Worm (Caenorhabditis elegans) whole organism, L3 larva: ENCODE data around the gene dhs-20.

Source experiments
- ZK546.5 ChIP-seq: sonication (generic microtip); optimal IDR thresholded peaks from 2 replicates; lab custom pipeline; 2017; ENCODE audit warnings: missing biosample characterization, missing genetic modification characterization
- ceh-82 ChIP-seq: fragments of 150-350 bp; optimal IDR thresholded peaks from 2 replicates; lab custom pipeline; 2014; ENCODE audit warnings: missing biosample characterization, missing genetic modification characterization
- daf-12 ChIP-seq: fragments of 150-350 bp; optimal IDR thresholded peaks from 2 replicates; lab custom pipeline; 2014; ENCODE audit warnings: missing biosample characterization, missing genetic modification reagents, missing genetic modification characterization
- elt-1 ChIP-seq: fragments of 150-350 bp; optimal IDR thresholded peaks from 2 replicates; lab custom pipeline; 2014; ENCODE audit warnings: missing biosample characterization, missing genetic modification characterization
- elt-2 ChIP-seq: sonication (generic microtip); optimal IDR thresholded peaks from 2 replicates; lab custom pipeline; 2016; ENCODE audit warnings: missing genetic modification reagents, mild to moderate bottlenecking, missing genetic modification characterization, missing compliant biosample characterization
- elt-3 ChIP-seq, 3 experiments: fragments of 150-350 bp in 1 of 3; sonication (generic microtip) in 2 of 3; optimal IDR thresholded peaks; 2 replicates in 2 of 3; 4 replicates in 1 of 3; lab custom pipeline; 2014 to 2017; ENCODE audit warnings: missing biosample characterization in 3 of 3, missing genetic modification characterization in 3 of 3
- eor-1 ChIP-seq, 2 experiments: fragments of 150-350 bp; optimal IDR thresholded peaks; 2 replicates each; lab custom pipeline; 2014 to 2018; ENCODE audit warnings: missing biosample characterization in 2 of 2, missing genetic modification characterization in 2 of 2
- hmg-11 ChIP-seq: sonication (generic microtip); optimal IDR thresholded peaks from 2 replicates; lab custom pipeline; 2016; ENCODE audit warnings: missing genetic modification characterization, missing compliant biosample characterization
- jun-1 ChIP-seq: fragments of 150-350 bp; optimal IDR thresholded peaks from 2 replicates; lab custom pipeline; 2014; ENCODE audit warnings: missing biosample characterization, missing genetic modification reagents, missing genetic modification characterization
- lin-15B ChIP-seq: fragments of 150-350 bp; optimal IDR thresholded peaks from 2 replicates; lab custom pipeline; 2014; ENCODE audit warnings: missing biosample characterization, missing genetic modification characterization
- lin-39 ChIP-seq: fragments of 150-350 bp; optimal IDR thresholded peaks from 2 replicates; lab custom pipeline; 2018; ENCODE audit warnings: missing biosample characterization, missing genetic modification reagents, missing genetic modification characterization
- mdl-1 ChIP-seq: fragments of 150-350 bp; optimal IDR thresholded peaks from 2 replicates; lab custom pipeline; 2014; ENCODE audit warnings: missing biosample characterization, missing genetic modification characterization
- mml-1 ChIP-seq: fragments of 150-350 bp; sonication (generic microtip); optimal IDR thresholded peaks from 3 replicates; lab custom pipeline; 2014; ENCODE audit warnings: missing biosample characterization, missing genetic modification characterization
- nhr-23 ChIP-seq: fragments of 150-350 bp; optimal IDR thresholded peaks from 2 replicates; lab custom pipeline; 2014; ENCODE audit warnings: missing biosample characterization, missing genetic modification reagents, missing genetic modification characterization
- nhr-237 ChIP-seq: fragments of 150-350 bp; optimal IDR thresholded peaks from 2 replicates; lab custom pipeline; 2014; ENCODE audit warnings: missing biosample characterization, missing genetic modification characterization
- nhr-25 ChIP-seq: sonication (generic microtip); optimal IDR thresholded peaks from 2 replicates; lab custom pipeline; 2017; ENCODE audit warnings: missing biosample characterization, missing genetic modification characterization
- nhr-28 ChIP-seq: fragments of 150-350 bp; optimal IDR thresholded peaks from 2 replicates; lab custom pipeline; 2014; ENCODE audit warnings: missing biosample characterization, missing genetic modification characterization
- pha-4 ChIP-seq: fragments of 150-350 bp; optimal IDR thresholded peaks from 2 replicates; lab custom pipeline; 2014; ENCODE audit warnings: missing biosample characterization, missing genetic modification reagents, missing genetic modification characterization
- pqm-1 ChIP-seq: fragments of 150-350 bp; optimal IDR thresholded peaks from 2 replicates; lab custom pipeline; 2017; ENCODE audit warnings: missing biosample characterization, missing genetic modification characterization, inconsistent platforms
- sea-2 ChIP-seq: fragments of 150-350 bp; sonication (generic microtip); optimal IDR thresholded peaks from 4 replicates; lab custom pipeline; 2014; ENCODE audit warnings: missing biosample characterization, missing genetic modification reagents, missing genetic modification characterization
- skn-1 ChIP-seq: fragments of 150-350 bp; optimal IDR thresholded peaks from 2 replicates; lab custom pipeline; 2014; ENCODE audit warnings: missing biosample characterization, missing genetic modification characterization
- snpc-4 ChIP-seq: fragments of 150-350 bp; optimal IDR thresholded peaks from 2 replicates; lab custom pipeline; 2014; ENCODE audit warnings: missing biosample characterization, missing genetic modification characterization
- unc-39 ChIP-seq: sonication (generic microtip); optimal IDR thresholded peaks from 4 replicates; lab custom pipeline; 2017; ENCODE audit warnings: missing biosample characterization, missing genetic modification characterization
- unc-62 ChIP-seq: fragments of 150-350 bp; sonication (generic microtip); optimal IDR thresholded peaks from 4 replicates; lab custom pipeline; 2014; ENCODE audit warnings: missing biosample characterization, missing genetic modification reagents, missing genetic modification characterization
- zag-1 ChIP-seq: fragments of 150-350 bp; optimal IDR thresholded peaks from 2 replicates; lab custom pipeline; 2014; ENCODE audit warnings: missing biosample characterization, missing genetic modification characterization
- ztf-11 ChIP-seq: fragments of 150-350 bp; optimal IDR thresholded peaks from 2 replicates; lab custom pipeline; 2014; ENCODE audit warnings: missing biosample characterization, missing genetic modification characterization

Gene dhs-20

ce11 chrV:11570169-11570651, 34.2 kb downstream of the dhs-20 start, which contains the start of the genes nhr-101 and pms-2:
Gene nhr-101 (plus strand): TSS chrV:11570476.
Gene pms-2 (minus strand): TSS chrV:11570601.
- TF ChIP-seq elt-2 (tag; lab: Kevin White, UChicago), result peak; percentile 19
- no peak for TF ChIP-seq mml-1 (tag; lab: Kevin White, UChicago)
- peak; percentile 11 for TF ChIP-seq pqm-1 (tag; lab: Kevin White, UChicago)
- TF ChIP-seq, all 47 proteins: peak for 2

ce11 chrV:11564573-11564972, 39.8 kb downstream of the dhs-20 start, which contains the start of gene srx-87:
Gene srx-87 (plus strand): TSS chrV:11564873.
- no peak for TF ChIP-seq pqm-1 (tag; lab: Kevin White, UChicago)
- no peak for TF ChIP-seq zag-1 (tag; lab: Kevin White, UChicago)
- TF ChIP-seq ceh-82 (tag; lab: Kevin White, UChicago), result no peak
- TF ChIP-seq jun-1 (tag; lab: Kevin White, UChicago), result no peak
- TF ChIP-seq nhr-28, result no peak
- TF ChIP-seq eor-1 (tag; optimal IDR thresholded peaks at IDR 0.05; lab: Kevin White, UChicago), result no peak
- TF ChIP-seq lin-15B (tag; lab: Kevin White, UChicago), result no peak
- no peak for TF ChIP-seq nhr-23 (tag; lab: Kevin White, UChicago)
- no peak for TF ChIP-seq ZK546.5
- no peak for TF ChIP-seq unc-62 (GFP tag; lab: Kevin White, UChicago)
- TF ChIP-seq mml-1 (tag; lab: Kevin White, UChicago), result no peak
- TF ChIP-seq nhr-25 (tag; lab: Kevin White, UChicago), result no peak
- TF ChIP-seq skn-1, result no peak

ce11 chrV:11562643-11563042, 41.7 kb downstream of the dhs-20 start, which contains the start of gene srx-86:
Gene srx-86 (plus strand): TSS chrV:11562943.
- TF ChIP-seq nhr-25 (tag; lab: Kevin White, UChicago) (no peak), ztf-11 (no peak), lin-39 (no peak), skn-1 (no peak), unc-62 (GFP tag; lab: Kevin White, UChicago) (no peak), nhr-237 (no peak), daf-12 (no peak), pha-4 (tag; lab: Kevin White, UChicago) (no peak)

- TF ChIP-seq elt-3 (tag; optimal IDR thresholded peaks at IDR 0.05; lab: Kevin White, UChicago) (no peak), hmg-11 (tag; lab: Kevin White, UChicago) (no peak)
- TF ChIP-seq, all 47 proteins: peak for 0
These were observed 50.1 kb downstream of the dhs-20 start, which contains the start of gene duo-1 for ce11 chrV:11554260-11554659. Gene duo-1 (plus strand): TSS chrV:11554630.

ce11 chrV:11552379-11552778, 52.0 kb downstream of the dhs-20 start, which contains the start of gene srx-85:
Gene srx-85 (plus strand): TSS chrV:11552679.
- TF ChIP-seq hmg-11 (tag; lab: Kevin White, UChicago) (no peak), ZK546.5 (no peak), elt-2 (tag; lab: Kevin White, UChicago) (no peak), jun-1 (tag; lab: Kevin White, UChicago) (no peak), mdl-1 (no peak), elt-1 (tag; lab: Kevin White, UChicago) (no peak), ztf-11 (no peak), sea-2 (no peak), pha-4 (tag; lab: Kevin White, UChicago) (no peak), snpc-4 (tag; lab: Kevin White, UChicago) (no peak), skn-1 (no peak), unc-39 (tag; lab: Kevin White, UChicago) (no peak)
